Worm (Caenorhabditis elegans) whole organism, midembryonic: ENCODE data around the gene cpg-23.

Source experiments
- T22C8.4 ChIP-seq: fragments of 200-800 bp; sonication (Bioruptor generic); IDR thresholded peaks from 2 replicates; pipeline ENCODE4 v1.3.6; 2022; ENCODE audit warnings: missing genetic modification characterization, missing compliant biosample characterization
- cog-1 ChIP-seq: sonication (generic microtip); optimal IDR thresholded peaks from 2 replicates; lab custom pipeline; 2016; ENCODE audit warnings: missing genetic modification characterization, missing compliant biosample characterization
- flt-1 ChIP-seq: fragments of 200-800 bp; sonication (Bioruptor generic); IDR thresholded peaks from 2 replicates; pipeline ENCODE4 v1.3.6; 2022; ENCODE audit warnings: missing genetic modification characterization, missing compliant biosample characterization
- klf-2 ChIP-seq: fragments of 200-800 bp; sonication (Bioruptor generic); conservative IDR thresholded peaks from 2 replicates; pipeline ENCODE4 v1.3.6; 2022; ENCODE audit warnings: missing genetic modification reagents, missing genetic modification characterization, missing compliant biosample characterization
- med-1 ChIP-seq: sonication (generic microtip); optimal IDR thresholded peaks from 2 replicates; lab custom pipeline; 2017; ENCODE audit warnings: missing genetic modification characterization, mild to moderate bottlenecking, missing compliant biosample characterization, antibody characterized with exemption, missing genetic modification reagents; ENCODE audit not compliant: insufficient read depth
- ref-1 ChIP-seq: fragments of 200-800 bp; sonication (Bioruptor generic); conservative IDR thresholded peaks from 2 replicates; pipeline ENCODE4 v1.3.6; 2022; ENCODE audit warnings: missing genetic modification reagents, missing genetic modification characterization, missing compliant biosample characterization
- tab-1 ChIP-seq: fragments of 200-800 bp; sonication (Bioruptor generic); IDR thresholded peaks from 2 replicates; pipeline ENCODE4 v1.3.6; 2022; ENCODE audit warnings: missing genetic modification characterization, missing compliant biosample characterization
- ztf-23 ChIP-seq: fragments of 200-800 bp; sonication (Bioruptor generic); IDR thresholded peaks from 2 replicates; pipeline ENCODE4 v1.3.6; 2022; ENCODE audit warnings: missing genetic modification reagents, missing genetic modification characterization, missing compliant biosample characterization
- ztf-29 ChIP-seq: fragments of 200-800 bp; sonication (Bioruptor generic); IDR thresholded peaks from 2 replicates; pipeline ENCODE4 v1.3.6; 2022; ENCODE audit warnings: missing genetic modification reagents, missing genetic modification characterization, missing compliant biosample characterization

- TF ChIP-seq ztf-23 (GFP tag; lab: Robert Waterston, UW), result no peak
- no peak for TF ChIP-seq klf-2 (GFP tag; lab: Robert Waterston, UW)
- TF ChIP-seq T22C8.4 (GFP tag; lab: Robert Waterston, UW), result peak; percentile 43; the same call in 1 of the 2 replicates
- TF ChIP-seq flt-1 (GFP tag; lab: Robert Waterston, UW), result no peak
- TF ChIP-seq cog-1 (tag; lab: Kevin White, UChicago), result no peak
- no peak for TF ChIP-seq ztf-29 (GFP tag; lab: Robert Waterston, UW)
- TF ChIP-seq ref-1, result no peak
- no peak for TF ChIP-seq med-1 (GFP tag; lab: Kevin White, UChicago)
- no peak for TF ChIP-seq tab-1
Measured at ce11 chrV:19119260-19119659, 21.3 kb upstream of the cpg-23 start, which contains the start of gene Y39B6A.13.
